Fruit fly (Drosophila melanogaster) whole organism: ENCODE data around the gene CG4009.
A peak's percentile ranks its signal among the peaks of the same experiment; 100 is the strongest.

Experiments
- CG8478 ChIP-seq: fragments of >200 bp; optimal IDR thresholded peaks from 2 replicates; lab custom pipeline; 2018; ENCODE audit warnings: inconsistent platforms
- EcR ChIP-seq, 2 experiments: fragments of >200 bp; optimal IDR thresholded peaks; 2 replicates each; lab custom pipeline; 2017; ENCODE audit warnings: missing biosample characterization in 2 of 2, missing genetic modification characterization in 2 of 2, missing genetic modification reagents in 2 of 2
- psq ChIP-seq: fragments of >200 bp; optimal IDR thresholded peaks from 2 replicates; lab custom pipeline; 2017
- usp ChIP-seq: fragments of >200 bp; optimal IDR thresholded peaks from 2 replicates; lab custom pipeline; 2017; ENCODE audit warnings: missing biosample characterization, missing genetic modification characterization, mixed read lengths

DNA sequence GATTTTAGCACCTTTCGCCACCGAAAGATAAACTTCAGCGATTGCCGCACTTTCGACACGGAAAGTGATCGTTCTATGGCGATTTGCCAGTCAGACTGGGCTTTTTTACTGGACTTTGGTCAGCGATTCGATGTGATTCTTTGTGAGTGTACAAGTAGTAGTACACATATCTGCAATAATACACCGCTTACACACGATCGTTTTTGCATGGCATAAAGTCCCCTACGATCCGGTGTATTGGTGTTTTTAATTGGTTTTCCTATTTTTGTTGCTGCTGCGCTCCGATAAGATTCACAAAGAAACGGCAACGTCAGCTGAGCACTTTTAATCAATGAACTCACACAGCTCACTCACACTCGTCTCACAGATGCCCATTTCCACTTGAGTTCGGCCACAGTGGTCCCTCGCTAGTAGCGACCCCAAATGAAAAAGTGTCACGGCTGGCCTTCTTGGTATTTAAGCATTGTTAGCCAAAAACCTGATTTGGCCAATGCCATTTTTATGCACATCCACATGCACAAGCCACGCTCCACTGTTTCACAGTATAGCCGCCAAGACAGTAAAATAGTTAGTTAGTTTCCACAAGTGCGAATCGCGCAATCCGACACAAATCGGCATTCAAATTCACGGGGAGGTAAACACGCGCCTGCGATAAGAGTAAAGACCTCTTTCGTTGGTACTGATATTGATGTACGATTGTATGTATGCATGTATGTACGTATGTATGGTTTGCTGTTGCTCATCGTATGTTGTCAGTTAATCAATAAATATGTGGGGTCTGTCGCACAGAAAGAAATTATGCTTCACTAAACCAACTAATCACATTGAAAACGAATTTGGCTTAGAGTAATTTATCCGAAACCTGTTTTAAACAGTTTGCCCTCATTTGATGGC is 49.4 kb downstream of the CG4009 start:
- TF ChIP-seq psq (no peak), EcR (GFP tag; optimal IDR thresholded peaks at IDR 0.05; lab: Kevin White, UChicago) (peak in 1 of 2 experiments; percentile 28), CG8478 (lab: Kevin White, UChicago) (no peak), usp (GFP tag; lab: Kevin White, UChicago) (no peak)
